Worm (Caenorhabditis elegans): ENCODE measurements around the gene grld-1.

The grld-1 gene

DNA sequence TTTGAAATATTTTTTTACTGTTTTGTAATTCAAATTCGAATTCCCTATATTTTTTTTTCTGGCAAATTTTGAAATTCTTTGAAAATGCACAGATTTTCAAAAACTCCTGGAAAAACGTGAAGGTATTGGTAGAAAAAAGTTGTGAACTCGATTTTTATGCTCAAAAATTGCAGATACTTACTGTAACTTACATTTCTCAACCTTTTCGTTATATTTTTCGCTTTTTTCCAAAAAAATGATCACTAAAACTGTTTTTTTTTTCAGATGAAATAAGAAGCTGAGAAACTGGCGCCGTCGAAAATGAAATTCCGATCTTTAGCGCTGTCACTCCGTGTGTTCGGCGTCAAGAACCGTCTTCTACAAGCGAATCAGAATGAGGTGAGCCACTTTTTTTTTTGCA, 49.7 kb downstream of the grld-1 start, which contains the start of gene T05C7.8:
Gene T05C7.8 (plus strand): TSS at position 301 of the 400 bp plus-strand sequence.
- TF ChIP-seq unc-62 (GFP tag; optimal IDR thresholded peaks at IDR 0.05) = no peak

DNA sequence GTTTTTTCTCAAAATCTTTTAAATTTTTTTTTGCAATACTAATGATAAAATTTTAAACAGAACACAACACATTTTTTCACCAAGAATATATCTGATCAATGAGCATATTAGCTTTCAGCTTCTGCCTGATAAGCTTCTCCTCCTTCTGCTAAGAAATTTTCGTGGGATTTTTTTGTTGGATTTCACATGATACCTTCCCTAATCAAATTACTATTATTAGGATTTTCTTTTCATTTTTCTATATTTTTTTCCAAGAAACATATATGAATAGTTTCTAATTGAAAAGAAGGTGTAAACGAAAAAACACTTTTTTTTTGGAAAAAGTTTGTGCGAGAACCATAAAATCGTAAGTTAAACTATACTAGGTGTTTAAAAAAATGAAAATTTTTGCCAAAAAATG, 52.6 kb downstream of the grld-1 start:
- no peak for TF ChIP-seq unc-62 (GFP tag; optimal IDR thresholded peaks at IDR 0.05)

Data from whole organism, dauer.